Worm (Caenorhabditis elegans) whole organism, L4 larva: ENCODE results near the gene sli-1.

Experiments used
- F26F4.8 ChIP-seq: fragments of 200-800 bp; sonication (Bioruptor generic); conservative IDR thresholded peaks from 2 replicates; pipeline ENCODE4 v1.3.6; 2022; ENCODE audit warnings: missing genetic modification characterization, missing compliant biosample characterization
- F44E2.7 ChIP-seq: fragments of 200-800 bp; sonication (Bioruptor generic); IDR thresholded peaks from 2 replicates; pipeline ENCODE4 v2.1.2; 2022; ENCODE audit warnings: missing genetic modification characterization, missing compliant biosample characterization
- R02D3.7 ChIP-seq: fragments of 150-350 bp; sonication (generic microtip); optimal IDR thresholded peaks from 3 replicates; lab custom pipeline; 2014; ENCODE audit warnings: missing biosample characterization, missing genetic modification characterization
- T20F7.1 ChIP-seq: fragments of 200-800 bp; sonication (Bioruptor generic); optimal IDR thresholded peaks from 2 replicates; lab custom pipeline; 2018; ENCODE audit warnings: mild to moderate bottlenecking, missing genetic modification characterization, missing compliant biosample characterization
- T26A8.4 ChIP-seq: fragments of 200-800 bp; sonication (Bioruptor generic); IDR thresholded peaks from 2 replicates; pipeline ENCODE4 v1.3.6; 2022; ENCODE audit warnings: missing genetic modification characterization, missing compliant biosample characterization
- Y105C5A.15 ChIP-seq: fragments of 200-800 bp; sonication (Bioruptor generic); IDR thresholded peaks from 2 replicates; pipeline ENCODE4 v1.3.6; 2022; ENCODE audit warnings: missing genetic modification characterization, missing compliant biosample characterization
- Y75B8A.6 ChIP-seq: fragments of 200-800 bp; sonication (Bioruptor generic); IDR thresholded peaks from 2 replicates; pipeline ENCODE4 v1.3.6; 2022; ENCODE audit warnings: missing genetic modification reagents, missing genetic modification characterization, missing compliant biosample characterization
- aha-1 ChIP-seq: fragments of 150-350 bp; peaks from one replicate; lab custom pipeline; 2014; ENCODE audit warnings: missing biosample characterization, missing genetic modification characterization
- aly-2 ChIP-seq: sonication (generic microtip); optimal IDR thresholded peaks from 2 replicates; lab custom pipeline; 2018; ENCODE audit warnings: missing biosample characterization, missing genetic modification characterization
- ama-1 ChIP-seq: fragments of 150-350 bp; optimal IDR thresholded peaks from 2 replicates; lab custom pipeline; 2014; ENCODE audit warnings: inconsistent platforms, mixed read lengths
- attf-4 ChIP-seq: sonication (generic microtip); optimal IDR thresholded peaks from 3 replicates; lab custom pipeline; 2017; ENCODE audit warnings: missing biosample characterization, missing genetic modification characterization
- cey-2 ChIP-seq: sonication (generic microtip); optimal IDR thresholded peaks from 3 replicates; lab custom pipeline; 2017; ENCODE audit warnings: missing genetic modification characterization, mild to moderate bottlenecking, missing compliant biosample characterization, antibody characterized with exemption, borderline replicate concordance; ENCODE audit not compliant: insufficient read depth
- daf-12 ChIP-seq: fragments of 150-350 bp; optimal IDR thresholded peaks from 2 replicates; lab custom pipeline; 2014; ENCODE audit warnings: missing biosample characterization, missing genetic modification reagents, missing genetic modification characterization
- dmd-8 ChIP-seq: fragments of 200-800 bp; sonication (Bioruptor generic); IDR thresholded peaks from 2 replicates; pipeline ENCODE4 v1.3.6; 2022; ENCODE audit warnings: missing genetic modification characterization, missing compliant biosample characterization
- egl-43 ChIP-seq: fragments of 200-800 bp; sonication (Bioruptor generic); IDR thresholded peaks from 2 replicates; pipeline ENCODE4 v1.3.6; 2022; ENCODE audit warnings: missing genetic modification reagents, missing genetic modification characterization, missing compliant biosample characterization
- fos-1 ChIP-seq: fragments of 150-350 bp; optimal IDR thresholded peaks from 2 replicates; lab custom pipeline; 2014; ENCODE audit warnings: missing biosample characterization, missing genetic modification characterization
- hif-1 ChIP-seq, 2 experiments: sonication (generic microtip); optimal IDR thresholded peaks; 2 replicates each; lab custom pipeline; 2016 to 2017; ENCODE audit warnings: missing compliant biosample characterization in 2 of 2, missing genetic modification characterization in 2 of 2, missing genetic modification reagents in 2 of 2, missing genotype in 2 of 2, mild to moderate bottlenecking in 1 of 2
- jun-1 ChIP-seq: fragments of 150-350 bp; optimal IDR thresholded peaks from 2 replicates; lab custom pipeline; 2014; ENCODE audit warnings: missing biosample characterization, missing genetic modification reagents, missing genetic modification characterization
- lin-1 ChIP-seq: fragments of 200-800 bp; sonication (Bioruptor generic); IDR thresholded peaks from 2 replicates; pipeline ENCODE4 v1.3.6; 2022; ENCODE audit warnings: missing genetic modification reagents, missing genetic modification characterization, missing compliant biosample characterization
- lin-13 ChIP-seq: fragments of 150-350 bp; optimal IDR thresholded peaks from 2 replicates; lab custom pipeline; 2014; ENCODE audit warnings: missing biosample characterization, missing genetic modification reagents, missing genetic modification characterization
- lin-29 ChIP-seq: fragments of 200-800 bp; sonication (Bioruptor generic); IDR thresholded peaks from 2 replicates; pipeline ENCODE4 v1.3.6; 2022; ENCODE audit warnings: missing genetic modification reagents, missing genetic modification characterization, missing compliant biosample characterization
- lin-39 ChIP-seq: fragments of 150-350 bp; optimal IDR thresholded peaks from 2 replicates; lab custom pipeline; 2014; ENCODE audit warnings: missing biosample characterization, missing genetic modification reagents, missing genetic modification characterization
- mdt-29 ChIP-seq: fragments of 200-800 bp; sonication (Bioruptor generic); IDR thresholded peaks from 2 replicates; pipeline ENCODE4 v1.3.6; 2022; ENCODE audit warnings: missing genetic modification reagents, missing genetic modification characterization, missing compliant biosample characterization
- nhr-111 ChIP-seq: fragments of 200-800 bp; sonication (Bioruptor generic); optimal IDR thresholded peaks from 2 replicates; lab custom pipeline; 2018; ENCODE audit warnings: mild to moderate bottlenecking, missing genetic modification characterization, missing compliant biosample characterization
- nhr-237 ChIP-seq: sonication (generic microtip); optimal IDR thresholded peaks from 2 replicates; lab custom pipeline; 2017; ENCODE audit warnings: missing biosample characterization, missing genetic modification characterization
- nhr-28 ChIP-seq: fragments of 150-350 bp; optimal IDR thresholded peaks from 2 replicates; lab custom pipeline; 2014; ENCODE audit warnings: missing biosample characterization, missing genetic modification characterization
- nhr-41 ChIP-seq: fragments of 200-800 bp; sonication (Bioruptor generic); IDR thresholded peaks from 2 replicates; pipeline ENCODE4 v1.3.6; 2022; ENCODE audit warnings: missing genetic modification reagents, missing genetic modification characterization, missing compliant biosample characterization
- nhr-76 ChIP-seq: fragments of 150-350 bp; optimal IDR thresholded peaks from 2 replicates; lab custom pipeline; 2014; ENCODE audit warnings: missing biosample characterization, missing genetic modification characterization
- php-3 ChIP-seq: fragments of 200-800 bp; sonication (Bioruptor generic); IDR thresholded peaks from 2 replicates; pipeline ENCODE4 v1.3.6; 2022; ENCODE audit warnings: missing genetic modification reagents, missing genetic modification characterization, missing compliant biosample characterization
- pqm-1 ChIP-seq: sonication (generic microtip); optimal IDR thresholded peaks from 2 replicates; lab custom pipeline; 2017; ENCODE audit warnings: missing biosample characterization, missing genetic modification characterization
- rbr-2 ChIP-seq: sonication (generic microtip); optimal IDR thresholded peaks from 2 replicates; lab custom pipeline; 2016; ENCODE audit warnings: missing genotype, missing genetic modification characterization, missing compliant biosample characterization
- sdz-12 ChIP-seq: fragments of 200-800 bp; sonication (Bioruptor generic); optimal IDR thresholded peaks from 2 replicates; lab custom pipeline; 2018; ENCODE audit warnings: mild to moderate bottlenecking, missing genetic modification characterization, missing compliant biosample characterization
- set-16 ChIP-seq: fragments of 200-800 bp; sonication (Bioruptor generic); IDR thresholded peaks from 2 replicates; pipeline ENCODE4 v1.3.6; 2022; ENCODE audit warnings: missing genetic modification reagents, missing genetic modification characterization, missing compliant biosample characterization
- skn-1 ChIP-seq: fragments of 150-350 bp; optimal IDR thresholded peaks from 2 replicates; lab custom pipeline; 2014; ENCODE audit warnings: missing biosample characterization, missing genetic modification characterization
- snpc-4 ChIP-seq: fragments of 150-350 bp; optimal IDR thresholded peaks from 2 replicates; lab custom pipeline; 2014; ENCODE audit warnings: missing biosample characterization, missing genetic modification characterization
- tra-1 ChIP-seq: fragments of 200-800 bp; sonication (Bioruptor generic); IDR thresholded peaks from 2 replicates; pipeline ENCODE4 v1.3.6; 2022; ENCODE audit warnings: missing genetic modification reagents, missing genetic modification characterization, missing compliant biosample characterization
- unc-39 ChIP-seq: sonication (generic microtip); optimal IDR thresholded peaks from 2 replicates; lab custom pipeline; 2017; ENCODE audit warnings: missing biosample characterization, missing genetic modification characterization
- unc-62 ChIP-seq, 3 experiments: fragments of 150-350 bp in 1 of 3; sonication (generic microtip); optimal IDR thresholded peaks in 2 of 3; peaks in 1 of 3; 1 replicate in 1 of 3; 2 replicates in 2 of 3; lab custom pipeline; 2014 to 2017; ENCODE audit warnings: missing biosample characterization in 3 of 3, missing genetic modification characterization in 3 of 3, missing genetic modification reagents in 3 of 3, missing genotype in 1 of 3
- vab-7 ChIP-seq: fragments of 200-800 bp; sonication (Bioruptor generic); IDR thresholded peaks from 2 replicates; pipeline ENCODE4 v1.3.6; 2022; ENCODE audit warnings: missing genetic modification reagents, missing genetic modification characterization, missing compliant biosample characterization
- zfp-2 ChIP-seq: sonication (generic microtip); optimal IDR thresholded peaks from 2 replicates; lab custom pipeline; 2016; ENCODE audit warnings: mild to moderate bottlenecking, missing genetic modification characterization, missing compliant biosample characterization
- zfp-3 ChIP-seq: fragments of 200-800 bp; sonication (Bioruptor generic); conservative IDR thresholded peaks from 2 replicates; pipeline ENCODE4 v1.3.6; 2022; ENCODE audit warnings: missing genetic modification reagents, missing genetic modification characterization, missing compliant biosample characterization
- zip-11 ChIP-seq: fragments of 200-800 bp; sonication (Bioruptor generic); IDR thresholded peaks from 2 replicates; pipeline ENCODE4 v1.3.6; 2022; ENCODE audit warnings: missing genetic modification characterization, missing compliant biosample characterization
- zip-2 ChIP-seq: fragments of 150-350 bp; optimal IDR thresholded peaks from 2 replicates; lab custom pipeline; 2014; ENCODE audit warnings: missing biosample characterization, missing genetic modification characterization

The sli-1 gene

DNA sequence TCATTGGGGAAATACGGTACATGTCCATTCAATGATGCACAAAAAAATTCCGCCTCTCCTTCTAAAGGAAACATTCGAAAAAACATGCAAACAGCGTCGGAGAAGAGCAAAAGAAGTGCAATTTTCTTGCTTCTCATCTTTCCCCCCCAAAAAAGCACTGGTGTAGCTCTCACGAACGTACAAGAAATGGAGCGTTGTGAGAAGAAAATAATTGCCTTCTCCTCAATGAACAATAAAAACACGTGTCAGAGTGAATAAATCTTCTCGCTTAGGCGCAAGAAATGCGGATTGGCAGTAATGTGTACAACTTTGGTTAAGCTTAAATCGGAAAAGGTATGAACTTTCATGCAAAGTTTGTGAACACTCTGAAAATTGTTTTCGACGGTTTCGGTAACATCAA lies 22.6 kb upstream of the sli-1 start:
- no peak for TF ChIP-seq vab-7
- TF ChIP-seq aha-1 (tag; lab: Kevin White, UChicago) = peak; percentile 88
- TF ChIP-seq nhr-76 = no peak
- TF ChIP-seq aly-2 (tag; lab: Kevin White, UChicago) = no peak
- no peak for TF ChIP-seq nhr-28
- no peak for TF ChIP-seq tra-1
- TF ChIP-seq F44E2.7 (GFP tag; lab: Robert Waterston, UW) = no peak
- TF ChIP-seq unc-62 (GFP tag; optimal IDR thresholded peaks at IDR 0.05 in 1 of 2; lab: Kevin White, UChicago) = peak in 1 of 2 experiments; percentile 57
- no peak for TF ChIP-seq unc-62 (tag; optimal IDR thresholded peaks at IDR 0.05; lab: Kevin White, UChicago)
- no peak for TF ChIP-seq R02D3.7 (tag; lab: Kevin White, UChicago)
- no peak for TF ChIP-seq php-3 (GFP tag; lab: Robert Waterston, UW)
- TF ChIP-seq T20F7.1 (GFP tag; lab: Kevin White, UChicago) = no peak
- TF ChIP-seq hif-1 (tag; optimal IDR thresholded peaks at IDR 0.05; lab: Kevin White, UChicago) = no peak
- no peak for TF ChIP-seq rbr-2
- no peak for TF ChIP-seq egl-43

ce11 chrX:736989-737388 lies 11.2 kb upstream of the sli-1 start:
- TF ChIP-seq unc-39 (tag; lab: Kevin White, UChicago) (no peak), nhr-41 (GFP tag; lab: Robert Waterston, UW) (no peak), ama-1 (lab: Kevin White, UChicago) (no peak), Y105C5A.15 (GFP tag; lab: Robert Waterston, UW) (no peak), zfp-3 (GFP tag; lab: Robert Waterston, UW) (no peak), pqm-1 (tag; lab: Kevin White, UChicago) (no peak), mdt-29 (no peak), nhr-237 (tag; lab: Kevin White, UChicago) (no peak), zfp-2 (no peak), lin-13 (GFP tag; lab: Kevin White, UChicago) (no peak), sdz-12 (GFP tag; lab: Kevin White, UChicago) (no peak)
- TF ChIP-seq, all 104 proteins: peak for 0

DNA sequence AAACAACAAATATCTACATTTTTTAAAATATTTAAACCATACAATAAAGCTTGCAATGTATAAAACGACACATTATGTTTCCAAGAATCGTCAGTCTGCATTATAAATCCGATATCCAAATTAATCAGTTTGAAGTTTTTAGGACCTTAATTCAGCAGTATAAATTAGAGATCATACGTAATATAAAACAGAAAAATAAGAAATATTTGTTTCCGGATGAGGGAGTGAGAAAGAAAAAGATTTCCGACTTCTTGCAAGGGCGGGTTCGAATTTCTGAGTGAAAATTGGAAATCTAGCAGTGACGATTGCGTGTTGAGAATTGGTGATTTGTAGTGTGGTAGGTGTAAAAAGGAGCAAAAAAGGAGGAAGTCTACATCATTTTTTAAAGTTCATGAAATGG lies 9.8 kb upstream of the sli-1 start, which contains the start of gene npr-19:
Gene npr-19 (minus strand): TSS at position 101 of the 400 bp plus-strand sequence.
- TF ChIP-seq nhr-111 (GFP tag; lab: Kevin White, UChicago) (no peak), daf-12 (tag; lab: Kevin White, UChicago) (no peak), Y75B8A.6 (GFP tag; lab: Robert Waterston, UW) (no peak), unc-39 (tag; lab: Kevin White, UChicago) (no peak), set-16 (GFP tag; lab: Robert Waterston, UW) (no peak), F26F4.8 (no peak), zip-11 (GFP tag; lab: Robert Waterston, UW) (no peak)

DNA sequence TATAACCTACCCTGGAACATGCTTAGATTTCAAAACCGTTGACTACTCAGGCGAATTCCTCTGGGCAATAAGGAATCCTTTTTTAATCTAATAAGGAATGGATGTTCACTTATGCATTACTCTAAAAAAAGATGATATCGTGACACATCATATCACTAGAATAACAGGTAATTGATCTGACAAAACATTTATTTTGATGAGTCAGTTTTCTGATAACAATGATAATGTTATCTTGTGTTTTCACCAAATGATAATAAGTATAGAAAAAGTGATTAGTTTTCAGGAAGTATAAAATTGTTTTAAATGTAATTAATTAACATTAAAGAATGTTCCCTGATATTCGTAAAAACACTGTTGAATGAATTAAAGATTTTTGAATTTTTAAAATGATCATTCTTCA lies 3.3 kb upstream of the sli-1 start:
- no peak for TF ChIP-seq skn-1 (tag; lab: Kevin White, UChicago)
- no peak for TF ChIP-seq T26A8.4 (GFP tag; lab: Robert Waterston, UW)
- TF ChIP-seq lin-1 (GFP tag; lab: Robert Waterston, UW) = no peak
- no peak for TF ChIP-seq jun-1 (tag; lab: Kevin White, UChicago)
- no peak for TF ChIP-seq fos-1 (tag; lab: Kevin White, UChicago)
- no peak for TF ChIP-seq zip-2 (tag; lab: Kevin White, UChicago)
- no peak for TF ChIP-seq snpc-4 (tag; lab: Kevin White, UChicago)
- no peak for TF ChIP-seq attf-4 (tag; lab: Kevin White, UChicago)
- no peak for TF ChIP-seq lin-39 (tag; lab: Kevin White, UChicago)
- no peak for TF ChIP-seq daf-12 (tag; lab: Kevin White, UChicago)
- no peak for TF ChIP-seq F44E2.7 (GFP tag; lab: Robert Waterston, UW)
- no peak for TF ChIP-seq dmd-8 (GFP tag; lab: Robert Waterston, UW)
- no peak for TF ChIP-seq lin-29 (GFP tag; lab: Robert Waterston, UW)
- TF ChIP-seq cey-2 (tag; lab: Kevin White, UChicago) = no peak
